Worm (Caenorhabditis elegans) whole organism, mixed stage, embryonic: ENCODE results near the gene tbce-1.

Experiments
- elt-3 ChIP-seq: fragments of 150-350 bp; optimal IDR thresholded peaks from 2 replicates; lab custom pipeline; 2014; ENCODE audit warnings: missing biosample characterization, missing genetic modification characterization
- lsy-2 ChIP-seq: fragments of 150-350 bp; optimal IDR thresholded peaks from 2 replicates; lab custom pipeline; 2014; ENCODE audit warnings: missing biosample characterization, missing genetic modification characterization
- nhr-2 ChIP-seq: fragments of 150-350 bp; optimal IDR thresholded peaks from 2 replicates; lab custom pipeline; 2014; ENCODE audit warnings: missing biosample characterization, missing genetic modification characterization
- nhr-237 ChIP-seq: fragments of 150-350 bp; optimal IDR thresholded peaks from 2 replicates; lab custom pipeline; 2014; ENCODE audit warnings: missing biosample characterization, missing genetic modification characterization
- nhr-76 ChIP-seq: sonication (generic microtip); optimal IDR thresholded peaks from 2 replicates; lab custom pipeline; 2017; ENCODE audit warnings: missing biosample characterization, missing genetic modification characterization
- snpc-4 ChIP-seq: fragments of 150-350 bp; optimal IDR thresholded peaks from 2 replicates; lab custom pipeline; 2014; ENCODE audit warnings: missing biosample characterization, missing genetic modification characterization
- unc-62 ChIP-seq: fragments of 150-350 bp; optimal IDR thresholded peaks from 2 replicates; lab custom pipeline; 2014; ENCODE audit warnings: missing biosample characterization, missing genetic modification reagents, missing genetic modification characterization

- no peak for TF ChIP-seq unc-62 (GFP tag; lab: Kevin White, UChicago)
- TF ChIP-seq nhr-76 (tag; lab: Kevin White, UChicago), result no peak
- no peak for TF ChIP-seq snpc-4 (tag; lab: Kevin White, UChicago)
- TF ChIP-seq elt-3 (tag; lab: Kevin White, UChicago), result no peak
- no peak for TF ChIP-seq nhr-237 (tag; lab: Kevin White, UChicago)
- TF ChIP-seq lsy-2 (tag; lab: Kevin White, UChicago), result no peak
- TF ChIP-seq nhr-2, result no peak
These were observed 9.2 kb downstream of the tbce-1 start, which contains the start of gene vha-5 for ce11 chrIV:8303668-8304067.
